Fruit fly (Drosophila melanogaster): ENCODE data around the gene Acbp5.

Gene Acbp5

DNA sequence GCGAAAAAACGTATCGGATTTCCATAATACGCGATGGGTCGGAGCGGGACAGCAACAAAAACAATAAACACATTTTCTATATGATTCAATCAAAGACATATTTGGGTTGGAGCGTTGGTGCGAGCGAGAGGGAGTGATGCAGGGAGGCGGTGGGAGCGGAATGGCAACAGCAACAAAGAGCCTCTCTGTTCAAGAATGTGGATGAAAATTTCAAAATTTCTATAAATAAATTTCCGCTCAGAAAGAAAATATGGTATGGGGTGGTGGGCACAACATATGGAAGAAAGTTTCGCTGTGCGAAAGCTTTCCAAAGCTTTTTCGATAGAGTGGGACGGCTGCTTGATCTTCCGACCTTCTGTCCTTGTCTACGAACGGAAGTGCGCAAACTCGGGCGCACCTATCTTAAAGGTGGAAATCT, 47.3 kb downstream of the Acbp5 start (continued):
- TF ChIP-seq exex (tag; optimal IDR thresholded peaks at IDR 0.05) (no peak), yki (optimal IDR thresholded peaks at IDR 0.05) (no peak), PHDP (tag; optimal IDR thresholded peaks at IDR 0.05) (peak; percentile 47), CG6813 (GFP tag; optimal IDR thresholded peaks at IDR 0.05) (peak; percentile 51), Pdp1 (GFP tag; optimal IDR thresholded peaks at IDR 0.05) (peak in 1 of 2 experiments; percentile 62), Hmr (GFP tag; optimal IDR thresholded peaks at IDR 0.05) (peak; percentile 33), Atf6 (GFP tag; IDR thresholded peaks at IDR 0.05) (no peak), CG1832 (GFP tag; optimal IDR thresholded peaks at IDR 0.05) (peak; percentile 49), Gsc (GFP tag; IDR thresholded peaks at IDR 0.05) (no peak), hkb (optimal IDR thresholded peaks at IDR 0.05) (no peak), hkb (GFP tag; IDR thresholded peaks at IDR 0.05) (peak; percentile 37; the same call in 1 of the 2 replicates), Antp (GFP tag; optimal IDR thresholded peaks at IDR 0.05) (no peak), CG9609 (GFP tag; optimal IDR thresholded peaks at IDR 0.05) (no peak), crp (GFP tag; optimal IDR thresholded peaks at IDR 0.05) (peak in 1 of 2 experiments; percentile 31), CG15269 (tag; optimal IDR thresholded peaks at IDR 0.05) (no peak), sqz (GFP tag; optimal IDR thresholded peaks at IDR 0.05) (no peak), Ets97D (GFP tag; optimal IDR thresholded peaks at IDR 0.05) (peak; percentile 94), CG2875 (GFP tag; optimal IDR thresholded peaks at IDR 0.05) (peak; percentile 27), Oli (tag; optimal IDR thresholded peaks at IDR 0.05) (peak; percentile 21), fru (optimal IDR thresholded peaks at IDR 0.05) (no peak), MBD-R2 (GFP tag; IDR thresholded peaks at IDR 0.05) (peak; percentile 22; the same call in 1 of the 2 replicates), Camta (GFP tag; optimal IDR thresholded peaks at IDR 0.05) (no peak), pzg (GFP tag; optimal IDR thresholded peaks at IDR 0.05) (no peak), Side (GFP tag; optimal IDR thresholded peaks at IDR 0.05) (peak; percentile 15), gt (GFP tag; IDR thresholded peaks at IDR 0.05) (no peak), mld (GFP tag; IDR thresholded peaks at IDR 0.05; ENCODE audit: partially characterized antibody) (no peak), odd (GFP tag; optimal IDR thresholded peaks at IDR 0.05) (peak; percentile 38), ssp (GFP tag; IDR thresholded peaks at IDR 0.05) (no peak), jumu (GFP tag; optimal IDR thresholded peaks at IDR 0.05) (no peak), CG8089 (GFP tag; optimal IDR thresholded peaks at IDR 0.05) (no peak), hbn (GFP tag; IDR thresholded peaks at IDR 0.05; ENCODE audit: partially characterized antibody) (no peak), knrl (GFP tag; IDR thresholded peaks at IDR 0.05; ENCODE audit: partially characterized antibody) (no peak), CG10147 (GFP tag; optimal IDR thresholded peaks at IDR 0.05) (no peak), esg (GFP tag; conservative IDR thresholded peaks at IDR 0.05) (no peak), slp2 (GFP tag; optimal IDR thresholded peaks at IDR 0.05) (no peak), CG4730 (GFP tag; IDR thresholded peaks at IDR 0.05) (no peak), sima (GFP tag; optimal IDR thresholded peaks at IDR 0.05) (no peak), CG7786 (GFP tag; optimal IDR thresholded peaks at IDR 0.05) (no peak), CG11560 (tag; IDR thresholded peaks at IDR 0.05) (no peak), vnd (GFP tag; IDR thresholded peaks at IDR 0.05; ENCODE audit: partially characterized antibody) (no peak), CG18764 (GFP tag; optimal IDR thresholded peaks at IDR 0.05) (no peak), Med (GFP tag) (peak; percentile 80), sens-2 (GFP tag; IDR thresholded peaks at IDR 0.05) (0 out of 2 replicates have a peak, but pooled peaks have one; percentile 14), Hey (tag; optimal IDR thresholded peaks at IDR 0.05) (no peak), Sry-δ (GFP tag; optimal IDR thresholded peaks at IDR 0.05) (no peak), sens (GFP tag) (peak; percentile 75), wor (GFP tag; IDR thresholded peaks at IDR 0.05) (no peak), Deaf1 (tag; optimal IDR thresholded peaks at IDR 0.05) (peak; percentile 30), CG15011 (GFP tag; optimal IDR thresholded peaks at IDR 0.05) (peak; percentile 17), CG1647 (GFP tag; optimal IDR thresholded peaks at IDR 0.05) (no peak), BtbVII (GFP tag; optimal IDR thresholded peaks at IDR 0.05) (peak; percentile 25), CG17385 (GFP tag; optimal IDR thresholded peaks at IDR 0.05) (peak; percentile 53)

Measured in whole organism, embryonic.